Fruit fly (Drosophila melanogaster) whole organism, embryonic: ENCODE measurements around the gene CdGAPr.

ENCODE experiments used
- Antp ChIP-seq: fragments of 200-800 bp; sonication (Bioruptor generic); optimal IDR thresholded peaks from 3 replicates; lab custom pipeline; 2016; ENCODE audit warnings: missing biosample characterization, missing genetic modification characterization
- B-H1 ChIP-seq: fragments of 200-800 bp; sonication (Bioruptor generic); IDR thresholded peaks from 3 replicates; pipeline ENCODE4 v1.3.6; 2022; ENCODE audit warnings: missing biosample characterization, missing genetic modification characterization
- BEAF-32 ChIP-seq: fragments of 200-800 bp; sonication (Bioruptor generic); optimal IDR thresholded peaks from 3 replicates; lab custom pipeline; 2017; ENCODE audit warnings: missing biosample characterization, missing genetic modification characterization, mild to moderate bottlenecking, moderate library complexity, missing genetic modification reagents
- BtbVII ChIP-seq: fragments of 200-800 bp; sonication (Bioruptor generic); optimal IDR thresholded peaks from 3 replicates; lab custom pipeline; 2017; ENCODE audit warnings: missing biosample characterization, mild to moderate bottlenecking, missing genetic modification characterization
- CG10147 ChIP-seq: fragments of 200-800 bp; sonication (Bioruptor generic); optimal IDR thresholded peaks from 2 replicates; lab custom pipeline; 2019; ENCODE audit warnings: missing biosample characterization, mild to moderate bottlenecking, missing genetic modification characterization, moderate library complexity
- CG12219 ChIP-seq: fragments of 200-800 bp; sonication (Bioruptor generic); optimal IDR thresholded peaks from 3 replicates; lab custom pipeline; 2018; ENCODE audit warnings: missing biosample characterization, mild to moderate bottlenecking, missing genetic modification characterization
- CG12769 ChIP-seq: fragments of 200-800 bp; sonication (Bioruptor generic); optimal IDR thresholded peaks from 2 replicates; lab custom pipeline; 2019; ENCODE audit warnings: missing biosample characterization, mild to moderate bottlenecking, missing genetic modification characterization, moderate library complexity
- CG13624 ChIP-seq: fragments of 200-800 bp; sonication (Bioruptor generic); optimal IDR thresholded peaks from 2 replicates; lab custom pipeline; 2016; ENCODE audit warnings: missing biosample characterization, missing genetic modification characterization
- CG15011 ChIP-seq: fragments of 200-800 bp; sonication (Bioruptor generic); optimal IDR thresholded peaks from 3 replicates; lab custom pipeline; 2018; ENCODE audit warnings: missing biosample characterization, mild to moderate bottlenecking, missing genetic modification characterization
- CG16813 ChIP-seq: fragments of 200-800 bp; sonication (Bioruptor generic); IDR thresholded peaks from 3 replicates; pipeline ENCODE4 v1.3.6; 2022; ENCODE audit warnings: missing biosample characterization, missing genetic modification characterization; ENCODE audit not compliant: partially characterized antibody
- CG17328 ChIP-seq: fragments of 200-800 bp; sonication (Bioruptor generic); IDR thresholded peaks from 2 replicates; pipeline ENCODE4 v1.3.6; 2022; ENCODE audit warnings: missing biosample characterization, missing genetic modification characterization
- CG17912 ChIP-seq: fragments of 200-800 bp; sonication (Bioruptor generic); optimal IDR thresholded peaks from 2 replicates; lab custom pipeline; 2018; ENCODE audit warnings: missing biosample characterization, mild to moderate bottlenecking, missing genetic modification characterization
- CG18619 ChIP-seq: fragments of 200-800 bp; sonication (Bioruptor generic); optimal IDR thresholded peaks from 3 replicates; lab custom pipeline; 2017; ENCODE audit warnings: missing biosample characterization, mild to moderate bottlenecking, missing genetic modification characterization
- CG2889 ChIP-seq: fragments of 200-800 bp; sonication (Bioruptor generic); IDR thresholded peaks from 3 replicates; pipeline ENCODE4 v1.3.6; 2022; ENCODE audit warnings: missing biosample characterization, missing genetic modification characterization
- CG3065 ChIP-seq: fragments of 200-800 bp; sonication (Bioruptor generic); optimal IDR thresholded peaks from 2 replicates; lab custom pipeline; 2016; ENCODE audit warnings: missing biosample characterization, missing genetic modification characterization
- CG43689 ChIP-seq: fragments of 200-800 bp; sonication (Bioruptor generic); IDR thresholded peaks from 2 replicates; pipeline ENCODE4 v1.3.6; 2022; ENCODE audit warnings: missing biosample characterization, missing genetic modification characterization
- CG6654 ChIP-seq: fragments of 200-800 bp; sonication (Bioruptor generic); optimal IDR thresholded peaks from 2 replicates; lab custom pipeline; 2017; ENCODE audit warnings: missing biosample characterization, mild to moderate bottlenecking, missing genetic modification characterization
- CG6791 ChIP-seq: fragments of 200-800 bp; sonication (Bioruptor generic); IDR thresholded peaks from 3 replicates; pipeline ENCODE4 v1.3.6; 2022; ENCODE audit warnings: missing biosample characterization, missing genetic modification characterization; ENCODE audit not compliant: partially characterized antibody
- CG6854 ChIP-seq: fragments of 200-800 bp; sonication (Bioruptor generic); optimal IDR thresholded peaks from 3 replicates; lab custom pipeline; 2017; ENCODE audit warnings: missing biosample characterization, mild to moderate bottlenecking, missing genetic modification characterization
- CG7786 ChIP-seq: fragments of 200-800 bp; sonication (Bioruptor generic); optimal IDR thresholded peaks from 2 replicates; lab custom pipeline; 2016; ENCODE audit warnings: missing biosample characterization, missing genetic modification characterization
- CG7987 ChIP-seq: fragments of 200-800 bp; sonication (Bioruptor generic); optimal IDR thresholded peaks from 2 replicates; lab custom pipeline; 2018; ENCODE audit warnings: missing biosample characterization, mild to moderate bottlenecking, missing genetic modification characterization, moderate library complexity
- HLH3B ChIP-seq: fragments of 200-800 bp; sonication (Bioruptor generic); IDR thresholded peaks from 2 replicates; pipeline ENCODE4 v1.3.6; 2022; ENCODE audit warnings: missing biosample characterization, missing genetic modification characterization
- Hmr ChIP-seq: fragments of 200-800 bp; sonication (Bioruptor generic); optimal IDR thresholded peaks from 3 replicates; lab custom pipeline; 2017; ENCODE audit warnings: mild to moderate bottlenecking, missing biosample characterization, missing genetic modification reagents, missing genetic modification characterization
- Hr78 ChIP-seq, 2 experiments: fragments of 200-800 bp in 1 of 2; fragments of >200 bp in 1 of 2; sonication (Bioruptor generic) in 1 of 2; optimal IDR thresholded peaks; 2 replicates each; lab custom pipeline; 2017 to 2019; ENCODE audit warnings: missing biosample characterization in 2 of 2, missing genetic modification characterization in 2 of 2, mild to moderate bottlenecking in 1 of 2, moderate library complexity in 1 of 2
- Jarid2 ChIP-seq: fragments of 200-800 bp; sonication (Bioruptor generic); optimal IDR thresholded peaks from 3 replicates; lab custom pipeline; 2017; ENCODE audit warnings: mild to moderate bottlenecking, missing biosample characterization, missing genetic modification reagents, missing genetic modification characterization
- Mad ChIP-seq: fragments of 200-800 bp; sonication (Bioruptor generic); optimal IDR thresholded peaks from 2 replicates; lab custom pipeline; 2016; ENCODE audit warnings: missing biosample characterization, missing genetic modification characterization
- NC2β ChIP-seq: fragments of 200-800 bp; sonication (Bioruptor generic); optimal IDR thresholded peaks from 2 replicates; lab custom pipeline; 2016; ENCODE audit warnings: missing biosample characterization, missing genetic modification characterization
- Oaz ChIP-seq: fragments of 200-800 bp; sonication (Bioruptor generic); IDR thresholded peaks from 2 replicates; pipeline ENCODE4 v1.3.6; 2022; ENCODE audit warnings: missing biosample characterization, missing genetic modification characterization
- ase ChIP-seq: fragments of 200-800 bp; sonication (Bioruptor generic); IDR thresholded peaks from 3 replicates; pipeline ENCODE4 v1.3.6; 2022; ENCODE audit warnings: missing biosample characterization, missing genetic modification characterization
- bbx ChIP-seq: fragments of 200-800 bp; sonication (Bioruptor generic); IDR thresholded peaks from 2 replicates; pipeline ENCODE4 v1.3.6; 2022; ENCODE audit warnings: missing biosample characterization, missing genetic modification characterization; ENCODE audit not compliant: partially characterized antibody
- br ChIP-seq: fragments of >200 bp; optimal IDR thresholded peaks from 2 replicates; lab custom pipeline; 2017
- emc ChIP-seq: fragments of 200-800 bp; sonication (Bioruptor generic); optimal IDR thresholded peaks from 2 replicates; lab custom pipeline; 2016; ENCODE audit warnings: missing biosample characterization, missing genetic modification characterization
- fd3F ChIP-seq: fragments of 200-800 bp; sonication (Bioruptor generic); optimal IDR thresholded peaks from 2 replicates; lab custom pipeline; 2018; ENCODE audit warnings: missing biosample characterization, mild to moderate bottlenecking, missing genetic modification characterization, moderate library complexity
- ftz-f1 ChIP-seq: fragments of 200-800 bp; sonication (Bioruptor generic); optimal IDR thresholded peaks from 2 replicates; lab custom pipeline; 2016; ENCODE audit warnings: missing biosample characterization, missing genetic modification characterization
- h ChIP-seq: fragments of >200 bp; optimal IDR thresholded peaks from 2 replicates; lab custom pipeline; 2017
- kah ChIP-seq: fragments of 200-800 bp; sonication (Bioruptor generic); optimal IDR thresholded peaks from 2 replicates; lab custom pipeline; 2018; ENCODE audit warnings: missing biosample characterization, mild to moderate bottlenecking, missing genetic modification characterization
- kay ChIP-seq: fragments of 200-800 bp; sonication (Bioruptor generic); optimal IDR thresholded peaks from 2 replicates; lab custom pipeline; 2016; ENCODE audit warnings: missing biosample characterization, missing genetic modification characterization
- kni ChIP-seq: fragments of 200-800 bp; sonication (Bioruptor generic); optimal IDR thresholded peaks from 3 replicates; lab custom pipeline; 2017; ENCODE audit warnings: mild to moderate bottlenecking, missing biosample characterization, missing genetic modification reagents, missing genetic modification characterization
- nerfin-2 ChIP-seq: fragments of 200-800 bp; sonication (Bioruptor generic); IDR thresholded peaks from 2 replicates; pipeline ENCODE4 v1.3.6; 2022; ENCODE audit warnings: missing biosample characterization, missing genetic modification characterization; ENCODE audit not compliant: partially characterized antibody
- otp ChIP-seq: fragments of 200-800 bp; sonication (Bioruptor generic); IDR thresholded peaks from 3 replicates; pipeline ENCODE4, ENCODE4 v1.3.6; 2022; ENCODE audit warnings: missing biosample characterization, missing genetic modification characterization
- psq ChIP-seq: fragments of 200-800 bp; sonication (Bioruptor generic); optimal IDR thresholded peaks from 2 replicates; lab custom pipeline; 2017; ENCODE audit warnings: missing biosample characterization, missing genetic modification characterization
- repo ChIP-seq: fragments of 200-800 bp; sonication (Bioruptor generic); optimal IDR thresholded peaks from 2 replicates; lab custom pipeline; 2016; ENCODE audit warnings: missing biosample characterization, missing genetic modification characterization
- rib ChIP-seq: fragments of 200-800 bp; sonication (Bioruptor generic); IDR thresholded peaks from 2 replicates; pipeline ENCODE4 v1.3.6; 2022; ENCODE audit warnings: missing biosample characterization, missing genetic modification characterization
- seq ChIP-seq: fragments of 200-800 bp; sonication (Bioruptor generic); IDR thresholded peaks from 2 replicates; pipeline ENCODE4 v1.3.6; 2022; ENCODE audit warnings: missing biosample characterization, missing genetic modification characterization
- stwl ChIP-seq: fragments of 200-800 bp; sonication (Bioruptor generic); optimal IDR thresholded peaks from 3 replicates; lab custom pipeline; 2018; ENCODE audit warnings: missing biosample characterization, mild to moderate bottlenecking, missing genetic modification characterization, moderate library complexity
- tio ChIP-seq: fragments of 200-800 bp; sonication (Bioruptor generic); optimal IDR thresholded peaks from 2 replicates; lab custom pipeline; 2017; ENCODE audit warnings: missing biosample characterization, missing genetic modification characterization, inconsistent platforms
- tup ChIP-seq: fragments of 200-800 bp; sonication (Bioruptor generic); optimal IDR thresholded peaks from 2 replicates; lab custom pipeline; 2016; ENCODE audit warnings: missing biosample characterization, mild to moderate bottlenecking, missing genetic modification characterization, moderate library complexity
- unc-4 ChIP-seq: fragments of 200-800 bp; sonication (Bioruptor generic); IDR thresholded peaks from 2 replicates; pipeline ENCODE4 v1.3.6; 2022; ENCODE audit warnings: missing biosample characterization, missing genetic modification characterization; ENCODE audit not compliant: partially characterized antibody
- vvl ChIP-seq: fragments of 200-800 bp; sonication (Bioruptor generic); IDR thresholded peaks from 2 replicates; pipeline ENCODE4 v1.3.6; 2022; ENCODE audit warnings: missing biosample characterization, missing genetic modification characterization

Gene CdGAPr

dm6 chr2L:19763773-19764580 lies 27.7 kb downstream of the CdGAPr start, which contains the start of gene fbp (continued):
- TF ChIP-seq vvl (GFP tag; lab: Robert Waterston, UW) = peak; percentile 56; the same call in 1 of the 2 replicates
- no peak for TF ChIP-seq NC2β (GFP tag; lab: Kevin White, UChicago)
- TF ChIP-seq CG6791 (GFP tag; lab: Robert Waterston, UW) = no peak; the same call in 2 of the 3 replicates
- TF ChIP-seq CG7786 = peak; percentile 41
- TF ChIP-seq kay (GFP tag; lab: Kevin White, UChicago) = no peak
- TF ChIP-seq Oaz = no peak
- TF ChIP-seq BtbVII (GFP tag; lab: Kevin White, UChicago) = peak; percentile 58
- TF ChIP-seq CG7987 (GFP tag; lab: Kevin White, UChicago) = no peak
- no peak for TF ChIP-seq h (lab: Kevin White, UChicago)
- TF ChIP-seq HLH3B (GFP tag; lab: Robert Waterston, UW) = 0 out of 2 replicates have a peak, but pooled peaks have one; percentile 29
- peak; percentile 24 for TF ChIP-seq CG15011 (GFP tag; lab: Kevin White, UChicago)
- 0 out of 3 replicates have a peak, but pooled peaks have one; percentile 43 for TF ChIP-seq otp (GFP tag; lab: Robert Waterston, UW)
- no peak for TF ChIP-seq rib (GFP tag; lab: Robert Waterston, UW)
- TF ChIP-seq CG18619 (GFP tag; lab: Kevin White, UChicago) = peak; percentile 79
- no peak for TF ChIP-seq CG16813 (GFP tag; lab: Robert Waterston, UW)
- peak; percentile 76 for TF ChIP-seq Hmr (GFP tag; lab: Kevin White, UChicago)
- TF ChIP-seq CG12219 = no peak
- TF ChIP-seq CG43689 = no peak
- TF ChIP-seq seq (GFP tag; lab: Robert Waterston, UW) = no peak
- TF ChIP-seq repo (GFP tag; lab: Kevin White, UChicago) = no peak
- TF ChIP-seq kah (GFP tag; lab: Kevin White, UChicago) = no peak
- TF ChIP-seq CG3065 = peak; percentile 28
- TF ChIP-seq kni (GFP tag; lab: Kevin White, UChicago) = peak; percentile 2
- TF ChIP-seq Mad (GFP tag; lab: Kevin White, UChicago) = no peak
- TF ChIP-seq CG6654 (GFP tag; lab: Kevin White, UChicago) = no peak
- TF ChIP-seq bbx (GFP tag; lab: Robert Waterston, UW) = no peak; the same call in 1 of the 2 replicates
- TF ChIP-seq CG17912 = peak; percentile 41
- no peak for TF ChIP-seq stwl
- no peak for TF ChIP-seq emc
- TF ChIP-seq Antp (GFP tag; lab: Kevin White, UChicago) = peak; percentile 23
- TF ChIP-seq tio (GFP tag; lab: Kevin White, UChicago) = peak; percentile 74
- TF ChIP-seq CG13624 = peak; percentile 20
- TF ChIP-seq ase (GFP tag; lab: Robert Waterston, UW) = peak; percentile 34; the same call in 1 of the 3 replicates
- TF ChIP-seq ftz-f1 (GFP tag; lab: Kevin White, UChicago) = no peak
- peak; percentile 52 for TF ChIP-seq CG10147 (GFP tag; lab: Kevin White, UChicago)
- TF ChIP-seq CG17328 (GFP tag; lab: Robert Waterston, UW) = 0 out of 2 replicates have a peak, but pooled peaks have one; percentile 13
- peak; percentile 44; the same call in 1 of the 3 replicates for TF ChIP-seq B-H1 (GFP tag; lab: Robert Waterston, UW)
- TF ChIP-seq CG6854 = peak; percentile 2
- peak; percentile 87 for TF ChIP-seq Jarid2 (GFP tag; lab: Kevin White, UChicago)
- TF ChIP-seq unc-4 (GFP tag; lab: Robert Waterston, UW) = no peak
- peak; percentile 51 for TF ChIP-seq fd3F
- no peak for TF ChIP-seq tup (GFP tag; lab: Kevin White, UChicago)
- peak; percentile 43 for TF ChIP-seq psq (GFP tag; lab: Kevin White, UChicago)
- TF ChIP-seq CG2889 (GFP tag; lab: Robert Waterston, UW) = 0 out of 3 replicates have a peak, but pooled peaks have one; percentile 52
- peak; percentile 46 for TF ChIP-seq CG12769 (tag; lab: Kevin White, UChicago)
- no peak for TF ChIP-seq br
- TF ChIP-seq Hr78 (GFP tag; optimal IDR thresholded peaks at IDR 0.05; lab: Kevin White, UChicago) = peak in 1 of 2 experiments; percentile 18
- TF ChIP-seq nerfin-2 (GFP tag; lab: Robert Waterston, UW) = no peak
- TF ChIP-seq BEAF-32 = no peak
